Worm (Caenorhabditis elegans): Measurements from ENCODE around the gene exc-9.
"Not testable (repeated sequence)": the region's sequence is repeated elsewhere in the genome, so short reads cannot be mapped to it uniquely, and the experiment has no call there.

DNA sequence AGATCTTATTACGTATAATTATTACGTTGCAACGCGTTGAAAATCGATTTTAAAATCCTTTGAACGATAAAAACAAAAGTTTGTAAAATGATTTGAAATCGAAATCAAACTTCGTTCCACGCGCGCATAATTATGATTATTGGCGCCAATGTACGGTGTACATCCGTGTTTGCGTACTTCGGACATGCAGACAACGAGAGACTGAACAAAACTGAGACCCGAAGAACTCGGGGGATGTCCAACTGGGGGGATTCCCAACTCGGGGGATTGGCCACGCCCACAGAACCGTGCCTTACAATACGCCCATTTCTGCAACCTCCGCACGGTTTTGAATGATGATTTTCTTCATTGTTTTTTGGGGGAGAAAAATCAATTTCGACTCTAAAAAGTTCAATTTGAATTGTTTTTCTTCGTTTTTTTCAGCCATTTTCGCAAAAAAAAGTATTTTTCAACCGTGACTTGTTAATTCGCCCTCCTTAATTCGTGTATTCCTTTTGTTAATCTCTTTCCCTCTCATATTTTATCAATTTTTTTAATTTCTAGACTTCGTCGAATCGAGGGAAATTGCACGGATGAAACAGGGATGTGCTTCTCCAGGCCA, 6.2 kb upstream of the exc-9 start, which contains the start of gene F20D12.12:
- not testable (repeated sequence) for TF ChIP-seq K02D7.2, pqm-1 (tag; optimal IDR thresholded peaks at IDR 0.05)

All from whole organism, late embryonic.